Fruit fly (Drosophila melanogaster) whole organism, adult: ENCODE data around the gene CG17896.
A peak's percentile ranks its signal among the peaks of the same experiment; 100 is the strongest.
"Not testable (repeated sequence)": the region's sequence is repeated elsewhere in the genome, so short reads cannot be mapped to it uniquely, and the experiment has no call there.

Experiments
- CG11617 ChIP-seq: fragments of 200-800 bp; sonication (Bioruptor generic); optimal IDR thresholded peaks from 2 replicates; lab custom pipeline; 2017; ENCODE audit warnings: mild to moderate bottlenecking, missing biosample characterization, missing genetic modification reagents, missing genetic modification characterization
- CG12768 ChIP-seq: fragments of 200-800 bp; sonication (Bioruptor generic); optimal IDR thresholded peaks from 2 replicates; lab custom pipeline; 2017; ENCODE audit warnings: missing biosample characterization, missing genetic modification characterization, mild to moderate bottlenecking, moderate library complexity, missing genetic modification reagents
- CG14711 ChIP-seq: fragments of 200-800 bp; sonication (Bioruptor generic); optimal IDR thresholded peaks from 2 replicates; lab custom pipeline; 2018; ENCODE audit warnings: missing biosample characterization, mild to moderate bottlenecking, missing genetic modification characterization, moderate library complexity
- CG1620 ChIP-seq: fragments of 200-800 bp; sonication (Bioruptor generic); optimal IDR thresholded peaks from 2 replicates; lab custom pipeline; 2016; ENCODE audit warnings: missing biosample characterization, missing genetic modification characterization
- CG33017 ChIP-seq: fragments of 200-800 bp; sonication (Bioruptor generic); optimal IDR thresholded peaks from 2 replicates; lab custom pipeline; 2018; ENCODE audit warnings: missing biosample characterization, mild to moderate bottlenecking, missing genetic modification characterization, moderate library complexity
- CG5204 ChIP-seq: fragments of 200-800 bp; sonication (Bioruptor generic); optimal IDR thresholded peaks from 2 replicates; lab custom pipeline; 2016; ENCODE audit warnings: missing biosample characterization, missing genetic modification characterization
- CG7045 ChIP-seq: fragments of 200-800 bp; sonication (Bioruptor generic); optimal IDR thresholded peaks from 2 replicates; lab custom pipeline; 2017; ENCODE audit warnings: missing biosample characterization, mild to moderate bottlenecking, missing genetic modification characterization
- CG7101 ChIP-seq: fragments of 200-800 bp; sonication (Bioruptor generic); optimal IDR thresholded peaks from 2 replicates; lab custom pipeline; 2018; ENCODE audit warnings: missing biosample characterization, mild to moderate bottlenecking, missing genetic modification characterization, moderate library complexity
- Clk ChIP-seq: fragments of 200-800 bp; sonication (Bioruptor generic); optimal IDR thresholded peaks from 2 replicates; lab custom pipeline; 2017; ENCODE audit warnings: missing biosample characterization, missing genetic modification characterization
- Crg-1 ChIP-seq: fragments of 200-800 bp; sonication (Bioruptor generic); optimal IDR thresholded peaks from 2 replicates; lab custom pipeline; 2016; ENCODE audit warnings: missing biosample characterization, missing genetic modification characterization
- Hr96 ChIP-seq: fragments of 200-800 bp; sonication (Bioruptor generic); optimal IDR thresholded peaks from 2 replicates; lab custom pipeline; 2016; ENCODE audit warnings: missing biosample characterization, missing genetic modification characterization
- Mnt ChIP-seq: fragments of 200-800 bp; sonication (Bioruptor generic); optimal IDR thresholded peaks from 2 replicates; lab custom pipeline; 2016; ENCODE audit warnings: missing biosample characterization, mild to moderate bottlenecking, missing genetic modification characterization
- bab1 ChIP-seq: fragments of 200-800 bp; sonication (Bioruptor generic); optimal IDR thresholded peaks from 3 replicates; lab custom pipeline; 2019; ENCODE audit warnings: missing biosample characterization, mild to moderate bottlenecking, missing genetic modification characterization, moderate library complexity
- cic ChIP-seq: fragments of 200-800 bp; sonication (Bioruptor generic); optimal IDR thresholded peaks from 2 replicates; lab custom pipeline; 2017; ENCODE audit warnings: missing biosample characterization, mild to moderate bottlenecking, missing genetic modification characterization, moderate library complexity
- cnc ChIP-seq, 2 experiments: fragments of >200 bp; optimal IDR thresholded peaks; 2 replicates each; lab custom pipeline; 2017
- kay ChIP-seq: fragments of 200-800 bp; sonication (Bioruptor generic); peaks from one replicate; lab custom pipeline; 2016; ENCODE audit warnings: missing biosample characterization, missing genetic modification characterization, borderline replicate concordance
- ovo ChIP-seq: fragments of 200-800 bp; sonication (Bioruptor generic); optimal IDR thresholded peaks from 2 replicates; lab custom pipeline; 2016; ENCODE audit warnings: missing biosample characterization, missing genetic modification characterization
- pad ChIP-seq: fragments of 200-800 bp; sonication (Bioruptor generic); optimal IDR thresholded peaks from 3 replicates; lab custom pipeline; 2017; ENCODE audit warnings: missing biosample characterization, missing genetic modification characterization, mild to moderate bottlenecking, moderate library complexity, missing genetic modification reagents
- tj ChIP-seq: fragments of 200-800 bp; sonication (Bioruptor generic); optimal IDR thresholded peaks from 3 replicates; lab custom pipeline; 2017; ENCODE audit warnings: missing biosample characterization, mild to moderate bottlenecking, missing genetic modification characterization, moderate library complexity
- toe ChIP-seq: fragments of 200-800 bp; sonication (Bioruptor generic); optimal IDR thresholded peaks from 2 replicates; lab custom pipeline; 2016; ENCODE audit warnings: missing biosample characterization, missing genetic modification characterization

Gene CG17896

DNA sequence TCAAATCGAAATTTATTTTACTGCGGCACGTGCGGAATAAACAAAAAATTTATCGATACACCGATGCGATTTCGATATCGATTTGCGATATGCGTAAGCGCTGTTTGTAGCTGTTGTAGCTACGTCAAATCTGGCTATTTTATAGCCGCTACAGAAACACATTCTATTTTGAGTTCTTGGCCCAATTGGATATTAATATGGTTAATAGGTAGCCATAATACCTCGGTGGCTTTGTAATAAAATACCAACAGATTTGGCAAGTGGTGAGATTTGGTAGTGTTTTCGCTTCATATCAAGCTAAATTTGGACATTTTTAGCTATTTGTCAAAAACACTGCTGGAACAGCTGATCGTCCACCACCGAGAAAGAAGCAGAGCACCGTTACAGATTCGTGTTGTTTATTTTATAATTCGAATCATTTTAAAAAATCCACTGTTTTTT lies 5.8 kb downstream of the CG17896 start, which contains the start of the genes CG18273 and CG3156:
Gene CG18273 (minus strand): TSS at position 65 of the 441 bp plus-strand sequence.
Gene CG3156 (plus strand): TSS at position 362 of the 441 bp plus-strand sequence.
- peak; percentile 57 for TF ChIP-seq bab1
- TF ChIP-seq toe: no peak
- peak; percentile 35 for TF ChIP-seq CG14711
- peak; percentile 62 for TF ChIP-seq CG11617 (GFP tag; lab: Kevin White, UChicago)
- TF ChIP-seq CG5204: no peak
- no peak for TF ChIP-seq CG33017 (tag; lab: Kevin White, UChicago)
- peak; percentile 1 for TF ChIP-seq CG7045 (GFP tag; lab: Kevin White, UChicago)
- no peak for TF ChIP-seq kay (GFP tag; lab: Kevin White, UChicago)
- TF ChIP-seq cic (GFP tag; lab: Kevin White, UChicago): no peak
- no peak for TF ChIP-seq Clk (GFP tag; lab: Kevin White, UChicago)
- no peak for TF ChIP-seq Crg-1
- no peak for TF ChIP-seq CG12768 (GFP tag; lab: Kevin White, UChicago)
- TF ChIP-seq Mnt: peak; percentile 97
- TF ChIP-seq pad (GFP tag; lab: Kevin White, UChicago): peak; percentile 15
- TF ChIP-seq Hr96 (GFP tag; lab: Kevin White, UChicago): no peak
- TF ChIP-seq CG7101: peak; percentile 48
- TF ChIP-seq cnc (optimal IDR thresholded peaks at IDR 0.05; lab: Kevin White, UChicago): no peak
- peak; percentile 21 for TF ChIP-seq CG1620
- TF ChIP-seq tj (GFP tag; lab: Kevin White, UChicago): peak; percentile 6
- TF ChIP-seq ovo (GFP tag; lab: Kevin White, UChicago): peak; percentile 4

DNA sequence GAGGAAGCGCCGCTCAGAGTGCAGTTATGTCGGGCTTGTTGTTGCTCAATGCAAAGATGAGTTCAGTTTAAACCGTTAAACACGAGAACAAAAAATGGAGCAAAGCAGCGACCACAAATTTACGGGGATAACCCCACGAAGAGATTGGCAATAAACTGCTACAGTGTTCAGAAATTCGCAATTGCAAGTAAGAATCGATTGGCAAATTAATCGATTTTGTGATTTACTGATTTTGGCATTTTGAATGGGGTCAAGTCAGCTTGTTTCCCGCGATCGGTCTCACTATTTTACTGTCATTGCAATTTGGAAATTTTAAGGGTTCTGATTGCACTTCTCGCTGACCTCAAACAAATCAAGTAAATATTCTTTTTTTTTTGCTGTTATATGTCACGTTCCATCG lies 11.7 kb downstream of the CG17896 start, which contains the start of gene CG3176:
Gene CG3176 (plus strand): TSS at position 221 of the 400 bp plus-strand sequence.
- not testable (repeated sequence) for TF ChIP-seq toe; cnc (optimal IDR thresholded peaks at IDR 0.05; lab: Kevin White, UChicago); tj (GFP tag; lab: Kevin White, UChicago)

DNA sequence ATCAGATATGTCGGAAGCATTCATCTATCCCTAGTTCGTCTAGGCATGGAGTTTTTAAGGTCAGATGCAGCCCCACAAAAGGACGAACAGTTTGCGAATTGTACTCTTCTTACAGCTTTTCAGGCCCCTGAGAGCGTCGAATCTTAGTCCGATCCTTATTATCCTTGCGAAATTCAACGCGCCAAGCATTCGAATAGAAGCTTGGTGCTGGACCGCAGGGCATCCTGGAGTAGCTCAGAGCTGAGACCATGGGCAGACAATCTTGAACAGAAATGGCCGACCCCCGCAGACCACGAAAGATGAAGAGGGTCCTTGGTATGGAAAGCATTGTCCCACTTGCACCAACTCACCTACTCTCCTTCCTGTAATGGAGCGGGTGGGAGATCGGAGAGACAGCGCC lies 14.5 kb downstream of the CG17896 start, which contains the start of gene CG32817:
Gene CG32817 (plus strand): TSS at position 301 of the 400 bp plus-strand sequence.
- TF ChIP-seq CG33017 (tag; lab: Kevin White, UChicago): no peak
- TF ChIP-seq kay (GFP tag; lab: Kevin White, UChicago): no peak
- no peak for TF ChIP-seq toe
- TF ChIP-seq CG5204: no peak
- no peak for TF ChIP-seq bab1
- no peak for TF ChIP-seq cic (GFP tag; lab: Kevin White, UChicago)
- TF ChIP-seq Crg-1: no peak
- TF ChIP-seq CG11617 (GFP tag; lab: Kevin White, UChicago): no peak
- TF ChIP-seq cnc (optimal IDR thresholded peaks at IDR 0.05; lab: Kevin White, UChicago): no peak

DNA sequence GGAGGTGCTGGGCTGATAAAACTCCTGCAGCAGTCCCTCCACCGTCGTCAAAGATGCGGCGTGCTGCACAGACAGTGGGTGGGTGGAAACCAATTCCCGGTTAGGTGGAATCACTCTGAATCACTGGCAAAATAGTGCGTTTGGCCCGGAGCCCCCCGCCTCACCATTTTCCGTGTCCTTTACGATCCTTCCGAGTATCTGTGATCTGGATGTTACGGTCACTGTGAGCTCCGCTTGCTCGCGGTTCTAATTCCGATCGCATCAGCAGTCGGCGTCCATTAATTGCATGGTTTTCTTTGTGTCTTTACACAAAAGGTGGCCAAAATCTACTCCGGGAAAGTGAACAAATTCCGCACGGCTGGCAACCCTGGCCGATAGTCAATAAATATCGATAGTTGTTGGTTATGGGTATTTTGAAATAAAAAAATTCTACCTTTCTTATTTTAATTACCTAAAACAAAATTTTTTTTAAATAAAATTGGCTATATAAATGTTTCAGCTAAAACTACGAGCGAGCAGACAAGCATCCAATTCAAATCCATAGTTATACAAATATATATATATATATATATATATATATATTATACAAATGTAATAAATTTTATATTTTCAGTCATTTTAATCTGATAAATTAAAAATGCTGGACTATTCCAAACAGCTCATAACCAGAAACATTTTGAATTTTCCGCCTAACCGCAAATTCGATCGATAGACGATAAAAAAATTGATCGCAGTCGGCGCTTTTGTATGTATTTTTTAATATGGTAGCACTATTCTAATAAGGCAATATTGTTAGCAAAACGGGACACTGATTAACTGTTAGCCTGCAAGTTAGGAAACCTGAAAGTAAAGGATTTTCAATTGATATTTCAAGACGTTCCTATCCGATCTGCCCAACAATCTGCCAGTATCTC lies 16.8 kb downstream of the CG17896 start, which contains the start of the genes ebo and CG13373:
Gene ebo (minus strand): TSS at position 350 of the 914 bp plus-strand sequence.
Gene CG13373 (plus strand): TSS at position 755 of the 914 bp plus-strand sequence.
- TF ChIP-seq CG11617 (GFP tag; lab: Kevin White, UChicago) (no peak), CG33017 (tag; lab: Kevin White, UChicago) (peak; percentile 4), CG5204 (no peak), bab1 (peak; percentile 30), CG1620 (peak; percentile 31), CG14711 (peak; percentile 85), Mnt (peak; percentile 10), CG7101 (peak; percentile 52), ovo (GFP tag; lab: Kevin White, UChicago) (peak; percentile 7), tj (GFP tag; lab: Kevin White, UChicago) (peak; percentile 12), Crg-1 (no peak)

DNA sequence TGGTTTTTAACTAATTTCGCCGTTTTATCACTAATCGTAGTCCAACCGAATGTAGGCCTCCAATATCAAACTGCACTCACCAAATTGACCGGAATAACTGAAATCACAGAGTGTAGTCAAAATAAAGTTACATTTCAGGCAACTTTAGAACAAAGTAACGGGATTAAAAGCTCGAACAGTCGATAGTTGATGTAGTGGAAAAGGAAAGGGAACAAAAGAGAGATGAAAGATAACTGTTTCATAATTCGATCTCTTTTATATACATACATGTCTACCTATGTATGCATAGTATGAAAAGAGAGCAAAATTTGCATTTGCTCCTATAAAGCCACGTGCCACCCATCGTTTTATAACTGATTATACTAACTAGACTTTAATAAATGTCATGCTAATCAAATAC lies 22.7 kb downstream of the CG17896 start, which contains the start of gene CG32816:
Gene CG32816 (minus strand): TSS at position 101 of the 400 bp plus-strand sequence.
- TF ChIP-seq CG5204 (no peak), ovo (GFP tag; lab: Kevin White, UChicago) (peak; percentile 55)

DNA sequence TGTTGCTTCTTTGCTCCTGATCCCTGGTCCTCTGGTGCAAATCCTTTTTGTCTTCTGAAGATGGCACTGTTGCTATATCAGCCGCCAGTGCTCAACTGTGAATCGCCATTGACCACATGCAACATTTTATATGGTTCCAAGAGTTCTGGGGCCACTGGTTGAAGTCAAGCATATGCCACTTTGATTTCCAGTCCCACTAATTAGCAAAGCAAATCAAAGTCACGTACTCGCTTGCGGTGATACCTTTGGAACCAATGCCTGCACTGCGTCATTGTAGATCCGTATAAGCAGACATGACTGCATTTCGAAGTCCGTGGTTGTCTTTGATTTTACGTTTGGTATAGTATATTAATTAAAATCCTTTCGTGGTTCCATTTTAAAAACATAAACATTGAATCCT lies 24.1 kb downstream of the CG17896 start, which contains the start of gene Cyp4g1:
Gene Cyp4g1 (minus strand): TSS at position 101 of the 400 bp plus-strand sequence.
- TF ChIP-seq CG12768 (GFP tag; lab: Kevin White, UChicago) (peak; percentile 36), toe (no peak)

DNA sequence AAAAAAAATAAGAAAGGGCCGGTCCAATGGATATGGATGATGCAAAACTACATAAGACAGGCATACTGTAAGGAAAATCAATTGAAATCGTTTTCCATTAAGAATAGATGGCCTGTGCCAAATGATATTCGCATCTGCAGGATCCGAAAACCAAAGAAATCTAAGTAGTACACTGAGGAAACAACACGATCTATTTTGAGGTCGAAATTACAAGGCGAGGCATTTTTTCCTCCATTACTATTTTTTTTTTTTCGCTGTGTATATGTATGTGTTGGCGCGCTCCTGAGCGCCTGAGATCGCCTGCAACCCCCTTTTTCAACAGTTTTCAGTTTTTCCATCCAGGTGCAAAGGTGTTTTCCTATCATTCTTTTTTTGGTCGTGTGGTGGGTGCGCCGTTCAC lies 29.4 kb downstream of the CG17896 start:
- TF ChIP-seq CG14711 (no peak), Mnt (no peak), Clk (GFP tag; lab: Kevin White, UChicago) (no peak), toe (no peak), CG5204 (no peak), cic (GFP tag; lab: Kevin White, UChicago) (no peak), Hr96 (GFP tag; lab: Kevin White, UChicago) (no peak), cnc (optimal IDR thresholded peaks at IDR 0.05; lab: Kevin White, UChicago) (no peak), tj (GFP tag; lab: Kevin White, UChicago) (no peak), CG7101 (no peak), CG12768 (GFP tag; lab: Kevin White, UChicago) (no peak), CG7045 (GFP tag; lab: Kevin White, UChicago) (no peak), pad (GFP tag; lab: Kevin White, UChicago) (no peak), CG11617 (GFP tag; lab: Kevin White, UChicago) (no peak), ovo (GFP tag; lab: Kevin White, UChicago) (no peak), Crg-1 (no peak), bab1 (no peak)
